Worm (Caenorhabditis elegans): ENCODE results near the gene vps-33.2.

ce11 chrII:6646903-6647302 lies 45.9 kb downstream of the vps-33.2 start:
- TF ChIP-seq Y79H2A.3 (GFP tag; conservative IDR thresholded peaks at IDR 0.05) = no peak
- TF ChIP-seq ceh-58 (GFP tag; IDR thresholded peaks at IDR 0.05) = no peak
- TF ChIP-seq unc-130 (GFP tag; optimal IDR thresholded peaks at IDR 0.05) = no peak
- no peak for TF ChIP-seq lin-35 (GFP tag; optimal IDR thresholded peaks at IDR 0.05)
- no peak for TF ChIP-seq nhr-179 (tag; optimal IDR thresholded peaks at IDR 0.05)
- TF ChIP-seq dox-1 (GFP tag; IDR thresholded peaks at IDR 0.05) = no peak
- TF ChIP-seq chd-7 (tag; optimal IDR thresholded peaks at IDR 0.05) = no peak
- TF ChIP-seq Y53G8AR.9 (GFP tag; conservative IDR thresholded peaks at IDR 0.05) = no peak
- TF ChIP-seq unc-62 (GFP tag; optimal IDR thresholded peaks at IDR 0.05) = no peak

Data from whole organism, young adult.